Worm (Caenorhabditis elegans) whole organism, midembryonic: ENCODE data around the gene ttx-1.

ENCODE experiments used
- T22C8.4 ChIP-seq: fragments of 200-800 bp; sonication (Bioruptor generic); IDR thresholded peaks from 2 replicates; pipeline ENCODE4 v1.3.6; 2022; ENCODE audit warnings: missing genetic modification characterization, missing compliant biosample characterization
- cog-1 ChIP-seq: sonication (generic microtip); optimal IDR thresholded peaks from 2 replicates; lab custom pipeline; 2016; ENCODE audit warnings: missing genetic modification characterization, missing compliant biosample characterization
- flt-1 ChIP-seq: fragments of 200-800 bp; sonication (Bioruptor generic); IDR thresholded peaks from 2 replicates; pipeline ENCODE4 v1.3.6; 2022; ENCODE audit warnings: missing genetic modification characterization, missing compliant biosample characterization
- klf-2 ChIP-seq: fragments of 200-800 bp; sonication (Bioruptor generic); conservative IDR thresholded peaks from 2 replicates; pipeline ENCODE4 v1.3.6; 2022; ENCODE audit warnings: missing genetic modification reagents, missing genetic modification characterization, missing compliant biosample characterization
- med-1 ChIP-seq: sonication (generic microtip); optimal IDR thresholded peaks from 2 replicates; lab custom pipeline; 2017; ENCODE audit warnings: missing genetic modification characterization, mild to moderate bottlenecking, missing compliant biosample characterization, antibody characterized with exemption, missing genetic modification reagents; ENCODE audit not compliant: insufficient read depth
- ref-1 ChIP-seq: fragments of 200-800 bp; sonication (Bioruptor generic); conservative IDR thresholded peaks from 2 replicates; pipeline ENCODE4 v1.3.6; 2022; ENCODE audit warnings: missing genetic modification reagents, missing genetic modification characterization, missing compliant biosample characterization
- ztf-23 ChIP-seq: fragments of 200-800 bp; sonication (Bioruptor generic); IDR thresholded peaks from 2 replicates; pipeline ENCODE4 v1.3.6; 2022; ENCODE audit warnings: missing genetic modification reagents, missing genetic modification characterization, missing compliant biosample characterization
- ztf-29 ChIP-seq: fragments of 200-800 bp; sonication (Bioruptor generic); IDR thresholded peaks from 2 replicates; pipeline ENCODE4 v1.3.6; 2022; ENCODE audit warnings: missing genetic modification reagents, missing genetic modification characterization, missing compliant biosample characterization

DNA sequence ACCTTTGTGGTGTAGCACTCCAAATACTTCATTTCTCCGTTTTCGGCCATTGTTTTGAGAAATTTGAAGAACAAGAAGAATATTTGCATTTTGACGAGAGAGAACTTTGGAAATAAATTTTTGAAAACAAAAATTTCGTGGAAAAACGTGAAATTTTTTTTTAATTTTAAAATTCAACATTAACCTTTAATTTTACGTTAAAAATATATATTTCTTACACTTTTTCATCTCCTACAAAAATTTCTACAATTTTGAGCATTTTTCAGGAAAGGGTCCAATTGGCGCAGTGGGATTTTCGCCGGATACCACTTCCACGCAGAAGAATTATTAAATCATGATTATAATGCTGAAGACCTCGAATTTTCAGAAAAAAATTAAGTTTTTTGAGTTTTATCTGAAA is 16.7 kb downstream of the ttx-1 start, which contains the start of gene spe-19:
- no peak for TF ChIP-seq klf-2 (GFP tag; lab: Robert Waterston, UW)
- no peak for TF ChIP-seq ztf-29 (GFP tag; lab: Robert Waterston, UW)
- TF ChIP-seq ref-1: no peak
- TF ChIP-seq flt-1 (GFP tag; lab: Robert Waterston, UW): no peak
- no peak for TF ChIP-seq cog-1 (tag; lab: Kevin White, UChicago)
- no peak for TF ChIP-seq med-1 (GFP tag; lab: Kevin White, UChicago)
- no peak for TF ChIP-seq T22C8.4 (GFP tag; lab: Robert Waterston, UW)
- no peak for TF ChIP-seq ztf-23
